Worm (Caenorhabditis elegans): Measurements from ENCODE around the gene srh-120.

Gene srh-120

DNA sequence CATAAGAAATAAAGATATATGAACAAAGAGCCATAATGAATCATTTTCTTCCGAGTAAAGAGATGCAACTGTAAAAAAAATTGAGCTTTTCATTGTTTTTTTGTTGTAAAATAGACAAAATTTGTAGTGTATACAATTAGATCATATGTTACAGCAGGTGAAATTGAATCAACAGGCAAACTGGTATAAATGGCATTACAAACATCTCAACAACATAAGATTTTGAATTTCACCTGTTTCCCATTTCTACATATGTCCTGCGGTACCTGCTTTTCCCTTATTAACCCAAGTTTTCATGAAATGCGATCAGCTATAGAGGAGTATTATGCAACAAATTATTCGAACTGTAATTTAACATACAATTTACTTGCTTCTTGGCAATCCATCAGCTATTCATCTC lies at the start of gene srh-120:
Gene srh-120 (plus strand): TSS at position 301 of the 400 bp plus-strand sequence.
- TF ChIP-seq Y22D7AL.16 (tag; optimal IDR thresholded peaks at IDR 0.05) (no peak), fkh-10 (GFP tag; optimal IDR thresholded peaks at IDR 0.05) (no peak), elt-2 (tag; optimal IDR thresholded peaks at IDR 0.05) (no peak), nhr-11 (tag; optimal IDR thresholded peaks at IDR 0.05) (no peak), sdc-2 (tag; optimal IDR thresholded peaks at IDR 0.05) (no peak), unc-3 (GFP tag; conservative IDR thresholded peaks at IDR 0.05) (no peak), unc-3 (tag; optimal IDR thresholded peaks at IDR 0.05) (no peak), mec-3 (tag; optimal IDR thresholded peaks at IDR 0.05; ENCODE audit: borderline replicate concordance) (no peak), K09A11.1 (tag; optimal IDR thresholded peaks at IDR 0.05; ENCODE audit: insufficient read depth) (no peak), fkh-6 (tag; optimal IDR thresholded peaks at IDR 0.05) (no peak), fax-1 (tag; optimal IDR thresholded peaks at IDR 0.05) (no peak), ceh-24 (tag; optimal IDR thresholded peaks at IDR 0.05) (no peak), T23F11.4 (GFP tag; optimal IDR thresholded peaks at IDR 0.05) (no peak), pat-9 (tag; optimal IDR thresholded peaks at IDR 0.05) (no peak)

- TF ChIP-seq unc-42 (tag; optimal IDR thresholded peaks at IDR 0.05) (no peak), hlh-8 (tag; optimal IDR thresholded peaks at IDR 0.05) (no peak), odd-2 (tag; optimal IDR thresholded peaks at IDR 0.05) (no peak), dve-1 (tag; optimal IDR thresholded peaks at IDR 0.05) (no peak), gmeb-2 (tag; optimal IDR thresholded peaks at IDR 0.05) (no peak), sox-2 (GFP tag; IDR thresholded peaks at IDR 0.05) (no peak), ceh-14 (tag; optimal IDR thresholded peaks at IDR 0.05) (no peak), ceh-9 (tag; optimal IDR thresholded peaks at IDR 0.05) (no peak), pha-4 (tag; optimal IDR thresholded peaks at IDR 0.05) (no peak), tbx-7 (tag; optimal IDR thresholded peaks at IDR 0.05) (no peak)
Observed at ce11 chrV:17347602-17348001, 47.9 kb upstream of the srh-120 start, which contains the start of gene skr-5. Gene skr-5, plus strand, starts transcription at chrV:17347902.

- no peak for TF ChIP-seq pqm-1 (tag; optimal IDR thresholded peaks at IDR 0.05)
- TF ChIP-seq ttx-3 (tag; optimal IDR thresholded peaks at IDR 0.05): no peak
- no peak for TF ChIP-seq C38D4.7 (GFP tag; optimal IDR thresholded peaks at IDR 0.05)
- no peak for TF ChIP-seq nfya-1 (tag; optimal IDR thresholded peaks at IDR 0.05)
- no peak for TF ChIP-seq fkh-6 (tag; optimal IDR thresholded peaks at IDR 0.05)
- no peak for TF ChIP-seq pat-9 (tag; optimal IDR thresholded peaks at IDR 0.05)
- TF ChIP-seq ama-1 (optimal IDR thresholded peaks at IDR 0.05): no peak
- no peak for TF ChIP-seq mec-3 (tag; optimal IDR thresholded peaks at IDR 0.05; ENCODE audit: borderline replicate concordance)
- no peak for TF ChIP-seq nhr-11 (tag; optimal IDR thresholded peaks at IDR 0.05)
- no peak for TF ChIP-seq tbx-7 (tag; optimal IDR thresholded peaks at IDR 0.05)
- no peak for TF ChIP-seq ceh-19 (GFP tag; optimal IDR thresholded peaks at IDR 0.05)
- no peak for TF ChIP-seq sdc-2 (tag; optimal IDR thresholded peaks at IDR 0.05)
- no peak for TF ChIP-seq dmd-4 (tag; optimal IDR thresholded peaks at IDR 0.05; ENCODE audit: borderline replicate concordance)
- no peak for TF ChIP-seq C08G9.2 (tag; optimal IDR thresholded peaks at IDR 0.05)
- no peak for TF ChIP-seq K02D7.2 (tag; optimal IDR thresholded peaks at IDR 0.05)
- TF ChIP-seq pha-4 (tag; optimal IDR thresholded peaks at IDR 0.05): no peak
- no peak for TF ChIP-seq hlh-13 (GFP tag; optimal IDR thresholded peaks at IDR 0.05)
- no peak for TF ChIP-seq rnt-1 (tag; optimal IDR thresholded peaks at IDR 0.05)
Observed at ce11 chrV:17350093-17350492, 45.4 kb upstream of the srh-120 start, which contains the start of gene lsy-27. Gene lsy-27, minus strand, starts transcription at chrV:17350193.

ce11 chrV:17352827-17353373 lies 42.6 kb upstream of the srh-120 start, which contains the start of the genes fbxa-134 and F47H4.2:
Gene fbxa-134, minus strand, starts transcription at chrV:17352870.
Gene F47H4.2, plus strand, starts transcription at chrV:17353323.
- TF ChIP-seq ceh-18 (tag; optimal IDR thresholded peaks at IDR 0.05) (no peak), ceh-45 (GFP tag; IDR thresholded peaks at IDR 0.05) (no peak), ttx-3 (tag; optimal IDR thresholded peaks at IDR 0.05) (no peak), nhr-11 (tag; optimal IDR thresholded peaks at IDR 0.05) (no peak), elt-2 (tag; optimal IDR thresholded peaks at IDR 0.05) (peak; percentile 70)
